Worm (Caenorhabditis elegans) whole organism, L4 larva: ENCODE measurements around the gene C54E4.12.

Source experiments
- F10B5.3 ChIP-seq: sonication (generic microtip); optimal IDR thresholded peaks from 2 replicates; lab custom pipeline; 2016; ENCODE audit warnings: mild to moderate bottlenecking, missing genetic modification characterization, missing compliant biosample characterization
- R02D3.7 ChIP-seq: fragments of 150-350 bp; sonication (generic microtip); optimal IDR thresholded peaks from 3 replicates; lab custom pipeline; 2014; ENCODE audit warnings: missing biosample characterization, missing genetic modification characterization
- T20F7.1 ChIP-seq: fragments of 200-800 bp; sonication (Bioruptor generic); optimal IDR thresholded peaks from 2 replicates; lab custom pipeline; 2018; ENCODE audit warnings: mild to moderate bottlenecking, missing genetic modification characterization, missing compliant biosample characterization
- T26A8.4 ChIP-seq: fragments of 200-800 bp; sonication (Bioruptor generic); IDR thresholded peaks from 2 replicates; pipeline ENCODE4 v1.3.6; 2022; ENCODE audit warnings: missing genetic modification characterization, missing compliant biosample characterization
- Y48G9A.11 ChIP-seq: fragments of 200-800 bp; sonication (Bioruptor generic); IDR thresholded peaks from 2 replicates; pipeline ENCODE4 v1.3.6; 2022; ENCODE audit warnings: missing genetic modification reagents, missing genetic modification characterization, missing compliant biosample characterization
- ZK337.2 ChIP-seq: fragments of 200-800 bp; sonication (Bioruptor generic); IDR thresholded peaks from 2 replicates; pipeline ENCODE4 v1.3.6; 2022; ENCODE audit warnings: missing genetic modification reagents, missing genetic modification characterization, missing compliant biosample characterization
- aha-1 ChIP-seq: fragments of 150-350 bp; peaks from one replicate; lab custom pipeline; 2014; ENCODE audit warnings: missing biosample characterization, missing genetic modification characterization
- aly-2 ChIP-seq: sonication (generic microtip); optimal IDR thresholded peaks from 2 replicates; lab custom pipeline; 2018; ENCODE audit warnings: missing biosample characterization, missing genetic modification characterization
- ama-1 ChIP-seq: fragments of 150-350 bp; optimal IDR thresholded peaks from 2 replicates; lab custom pipeline; 2014; ENCODE audit warnings: inconsistent platforms, mixed read lengths
- ceh-20 ChIP-seq: fragments of 200-800 bp; sonication (Bioruptor generic); IDR thresholded peaks from 2 replicates; pipeline ENCODE4 v1.3.6; 2022; ENCODE audit warnings: missing genetic modification reagents, missing genetic modification characterization, missing compliant biosample characterization
- ceh-28 ChIP-seq: fragments of 150-350 bp; optimal IDR thresholded peaks from 2 replicates; lab custom pipeline; 2014; ENCODE audit warnings: missing biosample characterization, missing genetic modification reagents, missing genetic modification characterization
- ceh-44 ChIP-seq: fragments of 200-800 bp; sonication (Bioruptor generic); IDR thresholded peaks from 2 replicates; pipeline ENCODE4 v1.3.6; 2022; ENCODE audit warnings: missing genetic modification reagents, missing genetic modification characterization, missing compliant biosample characterization
- ceh-62 ChIP-seq: sonication (generic microtip); optimal IDR thresholded peaks from 2 replicates; lab custom pipeline; 2017; ENCODE audit warnings: missing biosample characterization, missing genetic modification characterization
- ceh-82 ChIP-seq: sonication (generic microtip); optimal IDR thresholded peaks from 2 replicates; lab custom pipeline; 2017; ENCODE audit warnings: missing biosample characterization, missing genetic modification characterization
- cey-2 ChIP-seq: sonication (generic microtip); optimal IDR thresholded peaks from 3 replicates; lab custom pipeline; 2017; ENCODE audit warnings: missing genetic modification characterization, mild to moderate bottlenecking, missing compliant biosample characterization, antibody characterized with exemption, borderline replicate concordance; ENCODE audit not compliant: insufficient read depth
- ctbp-1 ChIP-seq: fragments of 200-800 bp; sonication (Bioruptor generic); IDR thresholded peaks from 2 replicates; pipeline ENCODE4 v1.3.6; 2022; ENCODE audit warnings: missing genetic modification reagents, missing genetic modification characterization, missing compliant biosample characterization
- dmd-6 ChIP-seq: fragments of 200-800 bp; sonication (Bioruptor generic); IDR thresholded peaks from 2 replicates; pipeline ENCODE4 v1.3.6; 2022; ENCODE audit warnings: missing genetic modification reagents, missing genetic modification characterization, missing compliant biosample characterization
- dmd-9 ChIP-seq: fragments of 200-800 bp; sonication (Bioruptor generic); IDR thresholded peaks from 2 replicates; pipeline ENCODE4 v1.3.6; 2022; ENCODE audit warnings: missing genetic modification reagents, missing genetic modification characterization, missing compliant biosample characterization
- dpl-1 ChIP-seq: fragments of 150-350 bp; optimal IDR thresholded peaks from 2 replicates; lab custom pipeline; 2014; ENCODE audit warnings: missing biosample characterization, missing genetic modification reagents, missing genetic modification characterization
- egl-27 ChIP-seq: sonication (generic microtip); optimal IDR thresholded peaks from 3 replicates; lab custom pipeline; 2017; ENCODE audit warnings: missing biosample characterization, missing genetic modification reagents, missing genetic modification characterization
- egl-43 ChIP-seq: fragments of 200-800 bp; sonication (Bioruptor generic); IDR thresholded peaks from 2 replicates; pipeline ENCODE4 v1.3.6; 2022; ENCODE audit warnings: missing genetic modification reagents, missing genetic modification characterization, missing compliant biosample characterization
- fkh-10 ChIP-seq: fragments of 150-350 bp; optimal IDR thresholded peaks from 2 replicates; lab custom pipeline; 2014; ENCODE audit warnings: missing biosample characterization, missing genetic modification reagents, missing genetic modification characterization
- fos-1 ChIP-seq: fragments of 150-350 bp; optimal IDR thresholded peaks from 2 replicates; lab custom pipeline; 2014; ENCODE audit warnings: missing biosample characterization, missing genetic modification characterization
- hif-1 ChIP-seq, 2 experiments: sonication (generic microtip); optimal IDR thresholded peaks; 2 replicates each; lab custom pipeline; 2016 to 2017; ENCODE audit warnings: missing compliant biosample characterization in 2 of 2, missing genetic modification characterization in 2 of 2, missing genetic modification reagents in 2 of 2, missing genotype in 2 of 2, mild to moderate bottlenecking in 1 of 2
- hlh-30 ChIP-seq: sonication (generic microtip); optimal IDR thresholded peaks from 2 replicates; lab custom pipeline; 2017; ENCODE audit warnings: antibody characterized with exemption, mild to moderate bottlenecking, missing genetic modification characterization, missing compliant biosample characterization; ENCODE audit not compliant: insufficient read depth
- lin-13 ChIP-seq: fragments of 150-350 bp; optimal IDR thresholded peaks from 2 replicates; lab custom pipeline; 2014; ENCODE audit warnings: missing biosample characterization, missing genetic modification reagents, missing genetic modification characterization
- lin-29 ChIP-seq: fragments of 200-800 bp; sonication (Bioruptor generic); IDR thresholded peaks from 2 replicates; pipeline ENCODE4 v1.3.6; 2022; ENCODE audit warnings: missing genetic modification reagents, missing genetic modification characterization, missing compliant biosample characterization
- lin-39 ChIP-seq: fragments of 150-350 bp; optimal IDR thresholded peaks from 2 replicates; lab custom pipeline; 2014; ENCODE audit warnings: missing biosample characterization, missing genetic modification reagents, missing genetic modification characterization
- madf-9 ChIP-seq: fragments of 200-800 bp; sonication (Bioruptor generic); conservative IDR thresholded peaks from 2 replicates; pipeline ENCODE4 v1.3.6; 2022; ENCODE audit warnings: missing genetic modification reagents, missing genetic modification characterization, missing compliant biosample characterization
- mdl-1 ChIP-seq, 2 experiments: fragments of 150-350 bp in 1 of 2; sonication (generic microtip) in 1 of 2; optimal IDR thresholded peaks; 2 replicates each; lab custom pipeline; 2014 to 2017; ENCODE audit warnings: missing biosample characterization in 2 of 2, missing genetic modification characterization in 2 of 2
- mxl-2 ChIP-seq: fragments of 200-800 bp; sonication (Bioruptor generic); conservative IDR thresholded peaks from 2 replicates; pipeline ENCODE4 v1.3.6; 2022; ENCODE audit warnings: missing genetic modification reagents, missing genetic modification characterization, missing compliant biosample characterization
- mxl-3 ChIP-seq: fragments of 200-800 bp; sonication (Bioruptor generic); optimal IDR thresholded peaks from 2 replicates; lab custom pipeline; 2018; ENCODE audit warnings: mild to moderate bottlenecking, missing genetic modification characterization, missing compliant biosample characterization
- nhr-11 ChIP-seq: fragments of 150-350 bp; optimal IDR thresholded peaks from 2 replicates; lab custom pipeline; 2014; ENCODE audit warnings: missing biosample characterization, missing genetic modification characterization
- nhr-111 ChIP-seq: fragments of 200-800 bp; sonication (Bioruptor generic); optimal IDR thresholded peaks from 2 replicates; lab custom pipeline; 2018; ENCODE audit warnings: mild to moderate bottlenecking, missing genetic modification characterization, missing compliant biosample characterization
- nhr-237 ChIP-seq: sonication (generic microtip); optimal IDR thresholded peaks from 2 replicates; lab custom pipeline; 2017; ENCODE audit warnings: missing biosample characterization, missing genetic modification characterization
- nhr-25 ChIP-seq: sonication (generic microtip); optimal IDR thresholded peaks from 2 replicates; lab custom pipeline; 2017; ENCODE audit warnings: missing genetic modification characterization, mild to moderate bottlenecking, missing compliant biosample characterization, antibody characterized with exemption, moderate library complexity, borderline replicate concordance; ENCODE audit not compliant: insufficient read depth
- nhr-28 ChIP-seq: fragments of 150-350 bp; optimal IDR thresholded peaks from 2 replicates; lab custom pipeline; 2014; ENCODE audit warnings: missing biosample characterization, missing genetic modification characterization
- nhr-41 ChIP-seq: fragments of 200-800 bp; sonication (Bioruptor generic); IDR thresholded peaks from 2 replicates; pipeline ENCODE4 v1.3.6; 2022; ENCODE audit warnings: missing genetic modification reagents, missing genetic modification characterization, missing compliant biosample characterization
- nhr-6 ChIP-seq: fragments of 150-350 bp; optimal IDR thresholded peaks from 2 replicates; lab custom pipeline; 2014; ENCODE audit warnings: missing biosample characterization, missing genetic modification characterization
- nhr-77 ChIP-seq: fragments of 150-350 bp; optimal IDR thresholded peaks from 2 replicates; lab custom pipeline; 2014; ENCODE audit warnings: missing biosample characterization, missing genetic modification characterization
- pqm-1 ChIP-seq: sonication (generic microtip); optimal IDR thresholded peaks from 2 replicates; lab custom pipeline; 2017; ENCODE audit warnings: missing biosample characterization, missing genetic modification characterization
- rbr-2 ChIP-seq: sonication (generic microtip); optimal IDR thresholded peaks from 2 replicates; lab custom pipeline; 2016; ENCODE audit warnings: missing genotype, missing genetic modification characterization, missing compliant biosample characterization
- sdz-12 ChIP-seq: fragments of 200-800 bp; sonication (Bioruptor generic); optimal IDR thresholded peaks from 2 replicates; lab custom pipeline; 2018; ENCODE audit warnings: mild to moderate bottlenecking, missing genetic modification characterization, missing compliant biosample characterization
- skn-1 ChIP-seq: fragments of 150-350 bp; optimal IDR thresholded peaks from 2 replicates; lab custom pipeline; 2014; ENCODE audit warnings: missing biosample characterization, missing genetic modification characterization
- tra-1 ChIP-seq: fragments of 200-800 bp; sonication (Bioruptor generic); IDR thresholded peaks from 2 replicates; pipeline ENCODE4 v1.3.6; 2022; ENCODE audit warnings: missing genetic modification reagents, missing genetic modification characterization, missing compliant biosample characterization
- unc-39 ChIP-seq: sonication (generic microtip); optimal IDR thresholded peaks from 2 replicates; lab custom pipeline; 2017; ENCODE audit warnings: missing biosample characterization, missing genetic modification characterization
- unc-62 ChIP-seq, 3 experiments: fragments of 150-350 bp in 1 of 3; sonication (generic microtip); optimal IDR thresholded peaks in 2 of 3; peaks in 1 of 3; 1 replicate in 1 of 3; 2 replicates in 2 of 3; lab custom pipeline; 2014 to 2017; ENCODE audit warnings: missing biosample characterization in 3 of 3, missing genetic modification characterization in 3 of 3, missing genetic modification reagents in 3 of 3, missing genotype in 1 of 3
- zag-1 ChIP-seq: fragments of 150-350 bp; optimal IDR thresholded peaks from 2 replicates; lab custom pipeline; 2014; ENCODE audit warnings: missing biosample characterization, missing genetic modification characterization
- zfp-2 ChIP-seq: sonication (generic microtip); optimal IDR thresholded peaks from 2 replicates; lab custom pipeline; 2016; ENCODE audit warnings: mild to moderate bottlenecking, missing genetic modification characterization, missing compliant biosample characterization
- zfp-3 ChIP-seq: fragments of 200-800 bp; sonication (Bioruptor generic); conservative IDR thresholded peaks from 2 replicates; pipeline ENCODE4 v1.3.6; 2022; ENCODE audit warnings: missing genetic modification reagents, missing genetic modification characterization, missing compliant biosample characterization
- zip-11 ChIP-seq: fragments of 200-800 bp; sonication (Bioruptor generic); IDR thresholded peaks from 2 replicates; pipeline ENCODE4 v1.3.6; 2022; ENCODE audit warnings: missing genetic modification characterization, missing compliant biosample characterization
- zip-2 ChIP-seq: fragments of 150-350 bp; optimal IDR thresholded peaks from 2 replicates; lab custom pipeline; 2014; ENCODE audit warnings: missing biosample characterization, missing genetic modification characterization

C54E4.12 gene

ce11 chrIV:2177545-2177944, 37.1 kb upstream of the C54E4.12 start, which contains the start of gene hrpu-2 (continued):
- TF ChIP-seq egl-27: no peak
- TF ChIP-seq ctbp-1 (GFP tag; lab: Robert Waterston, UW): peak; percentile 55; the same call in 1 of the 2 replicates
- TF ChIP-seq mxl-2 (GFP tag; lab: Robert Waterston, UW): no peak
- peak; percentile 41 for TF ChIP-seq fkh-10 (GFP tag; lab: Kevin White, UChicago)
- TF ChIP-seq ceh-20: peak; percentile 64; the same call in 1 of the 2 replicates
- peak; percentile 98 for TF ChIP-seq dpl-1 (GFP tag; lab: Kevin White, UChicago)
- no peak for TF ChIP-seq ama-1
- TF ChIP-seq egl-43 (GFP tag; lab: Robert Waterston, UW): no peak
- no peak for TF ChIP-seq aly-2 (tag; lab: Kevin White, UChicago)
- TF ChIP-seq aha-1: no peak
- TF ChIP-seq pqm-1 (tag; lab: Kevin White, UChicago): no peak
- peak; percentile 38 for TF ChIP-seq nhr-11 (tag; lab: Kevin White, UChicago)
- TF ChIP-seq ceh-82 (tag; lab: Kevin White, UChicago): no peak
- no peak for TF ChIP-seq zip-11 (GFP tag; lab: Robert Waterston, UW)
- no peak for TF ChIP-seq cey-2 (tag; lab: Kevin White, UChicago)
- no peak for TF ChIP-seq unc-62 (GFP tag; optimal IDR thresholded peaks at IDR 0.05 in 1 of 2; lab: Kevin White, UChicago)
- no peak for TF ChIP-seq unc-62 (tag; optimal IDR thresholded peaks at IDR 0.05; lab: Kevin White, UChicago)
- TF ChIP-seq dmd-9 (GFP tag; lab: Robert Waterston, UW): peak; percentile 67; the same call in 1 of the 2 replicates
- peak; percentile 42; the same call in 1 of the 2 replicates for TF ChIP-seq Y48G9A.11
- TF ChIP-seq R02D3.7 (tag; lab: Kevin White, UChicago): no peak
- peak; percentile 79 for TF ChIP-seq T26A8.4 (GFP tag; lab: Robert Waterston, UW)
- no peak for TF ChIP-seq nhr-111 (GFP tag; lab: Kevin White, UChicago)
- peak; percentile 79 for TF ChIP-seq rbr-2
- TF ChIP-seq lin-39 (tag; lab: Kevin White, UChicago): no peak
- peak; percentile 49 for TF ChIP-seq nhr-28 (tag; lab: Kevin White, UChicago)
- no peak for TF ChIP-seq zag-1 (tag; lab: Kevin White, UChicago)
- no peak for TF ChIP-seq ceh-62 (tag; lab: Kevin White, UChicago)
- TF ChIP-seq T20F7.1 (GFP tag; lab: Kevin White, UChicago): no peak
- no peak for TF ChIP-seq nhr-41 (GFP tag; lab: Robert Waterston, UW)
- no peak for TF ChIP-seq nhr-237 (tag; lab: Kevin White, UChicago)
- TF ChIP-seq tra-1 (GFP tag; lab: Robert Waterston, UW): peak; percentile 78; the same call in 1 of the 2 replicates
- no peak for TF ChIP-seq zfp-2 (tag; lab: Kevin White, UChicago)
- peak; percentile 85 for TF ChIP-seq lin-13 (GFP tag; lab: Kevin White, UChicago)
- peak; percentile 11 for TF ChIP-seq nhr-6 (tag; lab: Kevin White, UChicago)
- TF ChIP-seq skn-1: no peak
- no peak for TF ChIP-seq madf-9
- peak in 1 of 2 experiments; percentile 10 for TF ChIP-seq mdl-1 (tag; optimal IDR thresholded peaks at IDR 0.05; lab: Kevin White, UChicago)
- no peak for TF ChIP-seq unc-39 (tag; lab: Kevin White, UChicago)
- no peak for TF ChIP-seq sdz-12 (GFP tag; lab: Kevin White, UChicago)
- TF ChIP-seq dmd-6 (GFP tag; lab: Robert Waterston, UW): peak; percentile 82
- peak; percentile 73 for TF ChIP-seq hlh-30 (tag; lab: Kevin White, UChicago)
- 0 out of 2 replicates have a peak, but pooled peaks have one; percentile 18 for TF ChIP-seq lin-29 (GFP tag; lab: Robert Waterston, UW)
- TF ChIP-seq F10B5.3: peak; percentile 57
- TF ChIP-seq fos-1 (tag; lab: Kevin White, UChicago): no peak
- peak; percentile 83 for TF ChIP-seq zfp-3
- no peak for TF ChIP-seq ceh-28 (tag; lab: Kevin White, UChicago)
- no peak for TF ChIP-seq ZK337.2
- no peak for TF ChIP-seq mxl-3 (GFP tag; lab: Kevin White, UChicago)
- peak in 1 of 2 experiments; percentile 63 for TF ChIP-seq hif-1 (tag; optimal IDR thresholded peaks at IDR 0.05; lab: Kevin White, UChicago)
- peak; percentile 9 for TF ChIP-seq nhr-77 (tag; lab: Kevin White, UChicago)
- no peak for TF ChIP-seq nhr-25 (tag; lab: Kevin White, UChicago)
- no peak for TF ChIP-seq ceh-44 (GFP tag; lab: Robert Waterston, UW)
- TF ChIP-seq zip-2 (tag; lab: Kevin White, UChicago): no peak
